Fruit fly (Drosophila melanogaster) whole organism, adult: Measurements from ENCODE around the gene Nmnat.

ENCODE experiments used
- CG11617 ChIP-seq: fragments of 200-800 bp; sonication (Bioruptor generic); optimal IDR thresholded peaks from 2 replicates; lab custom pipeline; 2017; ENCODE audit warnings: mild to moderate bottlenecking, missing biosample characterization, missing genetic modification reagents, missing genetic modification characterization
- CG1620 ChIP-seq: fragments of 200-800 bp; sonication (Bioruptor generic); optimal IDR thresholded peaks from 2 replicates; lab custom pipeline; 2016; ENCODE audit warnings: missing biosample characterization, missing genetic modification characterization
- CG7045 ChIP-seq: fragments of 200-800 bp; sonication (Bioruptor generic); optimal IDR thresholded peaks from 2 replicates; lab custom pipeline; 2017; ENCODE audit warnings: missing biosample characterization, mild to moderate bottlenecking, missing genetic modification characterization
- Crg-1 ChIP-seq: fragments of 200-800 bp; sonication (Bioruptor generic); optimal IDR thresholded peaks from 2 replicates; lab custom pipeline; 2016; ENCODE audit warnings: missing biosample characterization, missing genetic modification characterization
- cic ChIP-seq: fragments of 200-800 bp; sonication (Bioruptor generic); optimal IDR thresholded peaks from 2 replicates; lab custom pipeline; 2017; ENCODE audit warnings: missing biosample characterization, mild to moderate bottlenecking, missing genetic modification characterization, moderate library complexity
- toe ChIP-seq: fragments of 200-800 bp; sonication (Bioruptor generic); optimal IDR thresholded peaks from 2 replicates; lab custom pipeline; 2016; ENCODE audit warnings: missing biosample characterization, missing genetic modification characterization

dm6 chr3R:24953152-24953551, 8.1 kb downstream of the Nmnat start:
- no peak for TF ChIP-seq Crg-1 (GFP tag; lab: Kevin White, UChicago)
- no peak for TF ChIP-seq cic
- TF ChIP-seq CG7045: no peak
- no peak for TF ChIP-seq CG11617 (GFP tag; lab: Kevin White, UChicago)
- TF ChIP-seq CG1620: no peak
- no peak for TF ChIP-seq toe (GFP tag; lab: Kevin White, UChicago)
